Worm (Caenorhabditis elegans) whole organism, L2 larva: ENCODE results near the gene ggtb-1.

Experiments used
- C34F6.9 ChIP-seq: fragments of 150-350 bp; optimal IDR thresholded peaks from 2 replicates; lab custom pipeline; 2014; ENCODE audit warnings: missing biosample characterization, missing genetic modification characterization
- F13H6.1 ChIP-seq: sonication (generic microtip); optimal IDR thresholded peaks from 2 replicates; lab custom pipeline; 2016; ENCODE audit warnings: missing genetic modification characterization, missing compliant biosample characterization
- R02D3.7 ChIP-seq: fragments of 150-350 bp; optimal IDR thresholded peaks from 2 replicates; lab custom pipeline; 2014; ENCODE audit warnings: missing biosample characterization, missing genetic modification characterization
- ama-1 ChIP-seq: fragments of 150-350 bp; optimal IDR thresholded peaks from 2 replicates; lab custom pipeline; 2018; ENCODE audit warnings: inconsistent platforms
- blmp-1 ChIP-seq: sonication (generic microtip); optimal IDR thresholded peaks from 2 replicates; lab custom pipeline; 2017; ENCODE audit warnings: missing genetic modification characterization, mild to moderate bottlenecking, missing compliant biosample characterization, antibody characterized with exemption, moderate library complexity; ENCODE audit not compliant: insufficient read depth
- crh-2 ChIP-seq: sonication (generic microtip); optimal IDR thresholded peaks from 2 replicates; lab custom pipeline; 2017; ENCODE audit warnings: missing biosample characterization, missing genetic modification characterization
- dmd-4 ChIP-seq: sonication (generic microtip); optimal IDR thresholded peaks from 2 replicates; lab custom pipeline; 2017; ENCODE audit warnings: missing biosample characterization, missing genetic modification characterization
- egl-27 ChIP-seq: sonication (generic microtip); optimal IDR thresholded peaks from 3 replicates; lab custom pipeline; 2017; ENCODE audit warnings: missing biosample characterization, missing genetic modification reagents, missing genetic modification characterization
- elt-1 ChIP-seq: fragments of 150-350 bp; optimal IDR thresholded peaks from 2 replicates; lab custom pipeline; 2014; ENCODE audit warnings: missing biosample characterization, missing genetic modification characterization
- fos-1 ChIP-seq: fragments of 150-350 bp; optimal IDR thresholded peaks from 2 replicates; lab custom pipeline; 2014; ENCODE audit warnings: missing biosample characterization, missing genetic modification characterization
- gmeb-1 ChIP-seq: fragments of 150-350 bp; optimal IDR thresholded peaks from 2 replicates; lab custom pipeline; 2014; ENCODE audit warnings: missing biosample characterization, missing genetic modification characterization
- lin-13 ChIP-seq: fragments of 150-350 bp; optimal IDR thresholded peaks from 2 replicates; lab custom pipeline; 2014; ENCODE audit warnings: missing biosample characterization, missing genetic modification reagents, missing genetic modification characterization
- lsy-2 ChIP-seq, 2 experiments: fragments of 150-350 bp in 1 of 2; sonication (generic microtip) in 1 of 2; optimal IDR thresholded peaks; 2 replicates each; lab custom pipeline; 2014 to 2017; ENCODE audit warnings: missing biosample characterization in 2 of 2, missing genetic modification characterization in 2 of 2
- mab-5 ChIP-seq: fragments of 150-350 bp; optimal IDR thresholded peaks from 2 replicates; lab custom pipeline; 2014; ENCODE audit warnings: missing biosample characterization, missing genetic modification characterization
- mbf-1 ChIP-seq: sonication (generic microtip); optimal IDR thresholded peaks from 2 replicates; lab custom pipeline; 2017; ENCODE audit warnings: missing biosample characterization, missing genetic modification characterization
- nhr-10 ChIP-seq: sonication (generic microtip); optimal IDR thresholded peaks from 2 replicates; lab custom pipeline; 2017; ENCODE audit warnings: missing biosample characterization, missing genetic modification characterization
- nhr-11 ChIP-seq: fragments of 150-350 bp; optimal IDR thresholded peaks from 2 replicates; lab custom pipeline; 2014; ENCODE audit warnings: missing biosample characterization, missing genetic modification characterization
- nhr-12 ChIP-seq: fragments of 150-350 bp; optimal IDR thresholded peaks from 2 replicates; lab custom pipeline; 2014; ENCODE audit warnings: missing biosample characterization, missing genetic modification characterization
- nhr-129 ChIP-seq: fragments of 150-350 bp; optimal IDR thresholded peaks from 2 replicates; lab custom pipeline; 2014; ENCODE audit warnings: missing biosample characterization, missing genetic modification characterization
- nhr-21 ChIP-seq: fragments of 150-350 bp; optimal IDR thresholded peaks from 2 replicates; lab custom pipeline; 2014; ENCODE audit warnings: missing biosample characterization, missing genetic modification characterization
- nhr-237 ChIP-seq: fragments of 150-350 bp; optimal IDR thresholded peaks from 2 replicates; lab custom pipeline; 2014; ENCODE audit warnings: missing biosample characterization, missing genetic modification characterization
- nhr-25 ChIP-seq: fragments of 150-350 bp; sonication (generic microtip); optimal IDR thresholded peaks from 3 replicates; lab custom pipeline; 2014; ENCODE audit warnings: missing biosample characterization, missing genetic modification characterization
- nhr-6 ChIP-seq: fragments of 150-350 bp; optimal IDR thresholded peaks from 2 replicates; lab custom pipeline; 2014; ENCODE audit warnings: missing biosample characterization, missing genetic modification characterization
- nhr-77 ChIP-seq: fragments of 150-350 bp; optimal IDR thresholded peaks from 2 replicates; lab custom pipeline; 2014; ENCODE audit warnings: missing biosample characterization, missing genetic modification characterization
- sem-4 ChIP-seq: fragments of 150-350 bp; optimal IDR thresholded peaks from 2 replicates; lab custom pipeline; 2014; ENCODE audit warnings: missing biosample characterization, missing genetic modification reagents, missing genetic modification characterization
- skn-1 ChIP-seq: sonication (generic microtip); optimal IDR thresholded peaks from 2 replicates; lab custom pipeline; 2017; ENCODE audit warnings: missing biosample characterization, missing genetic modification characterization
- sma-3 ChIP-seq: sonication (generic microtip); optimal IDR thresholded peaks from 2 replicates; lab custom pipeline; 2016; ENCODE audit warnings: missing genetic modification reagents, missing genetic modification characterization, missing compliant biosample characterization
- sma-9 ChIP-seq, 2 experiments: fragments of 150-350 bp in 1 of 2; sonication (generic microtip) in 1 of 2; optimal IDR thresholded peaks; 2 replicates each; lab custom pipeline; 2014 to 2016; ENCODE audit warnings: missing genetic modification characterization in 2 of 2, mild to moderate bottlenecking in 1 of 2, missing biosample characterization in 1 of 2, missing compliant biosample characterization in 1 of 2, missing genetic modification reagents in 1 of 2, moderate library complexity in 1 of 2
- snpc-4 ChIP-seq: fragments of 150-350 bp; optimal IDR thresholded peaks from 2 replicates; lab custom pipeline; 2014; ENCODE audit warnings: missing biosample characterization, missing genetic modification characterization
- unc-39 ChIP-seq: fragments of 150-350 bp; optimal IDR thresholded peaks from 2 replicates; lab custom pipeline; 2014; ENCODE audit warnings: missing biosample characterization, missing genetic modification characterization
- unc-55 ChIP-seq: fragments of 150-350 bp; sonication (generic microtip); optimal IDR thresholded peaks from 3 replicates; lab custom pipeline; 2014; ENCODE audit warnings: missing biosample characterization, missing genetic modification reagents, missing genetic modification characterization
- ztf-1 ChIP-seq: fragments of 200-800 bp; sonication (Bioruptor generic); conservative IDR thresholded peaks from 2 replicates; pipeline ENCODE4 v1.3.6; 2022; ENCODE audit warnings: missing genetic modification characterization, missing compliant biosample characterization
- ztf-11 ChIP-seq: sonication (generic microtip); optimal IDR thresholded peaks from 2 replicates; lab custom pipeline; 2017; ENCODE audit warnings: missing biosample characterization, missing genetic modification characterization
- ztf-4 ChIP-seq: fragments of 150-350 bp; optimal IDR thresholded peaks from 2 replicates; lab custom pipeline; 2014; ENCODE audit warnings: missing biosample characterization, missing genetic modification characterization

Gene ggtb-1

DNA sequence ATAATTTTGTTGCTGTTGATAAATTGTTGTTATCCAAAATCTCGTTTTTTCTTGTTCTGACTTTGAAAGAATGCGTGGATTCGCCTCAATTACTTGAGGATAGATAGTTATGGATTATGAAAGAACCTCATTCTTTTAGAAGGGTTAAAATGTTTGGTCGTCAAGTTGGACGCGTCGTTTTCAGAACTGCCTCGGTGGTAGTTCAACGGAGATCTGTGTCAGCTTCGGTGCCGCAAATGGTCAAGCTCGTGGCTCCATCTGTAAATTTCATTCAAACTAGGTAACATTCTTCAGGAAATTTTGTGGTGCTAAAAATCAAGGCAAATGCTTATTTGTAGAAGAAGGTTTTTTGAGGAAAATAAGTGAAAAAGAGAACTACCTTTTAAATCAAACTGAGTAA, 47.0 kb downstream of the ggtb-1 start, which contains the start of gene ndab-2:
Gene ndab-2, plus strand, starts transcription at position 140 of the 400 bp plus-strand sequence.
- TF ChIP-seq ztf-1 (GFP tag; lab: Robert Waterston, UW) = no peak
- TF ChIP-seq mab-5 (tag; lab: Kevin White, UChicago) = no peak
- TF ChIP-seq R02D3.7 (tag; lab: Kevin White, UChicago) = no peak
- peak; percentile 12 for TF ChIP-seq ztf-4 (tag; lab: Kevin White, UChicago)
- TF ChIP-seq F13H6.1 (tag; lab: Kevin White, UChicago) = no peak
- TF ChIP-seq, all 48 proteins: peak for 1

DNA sequence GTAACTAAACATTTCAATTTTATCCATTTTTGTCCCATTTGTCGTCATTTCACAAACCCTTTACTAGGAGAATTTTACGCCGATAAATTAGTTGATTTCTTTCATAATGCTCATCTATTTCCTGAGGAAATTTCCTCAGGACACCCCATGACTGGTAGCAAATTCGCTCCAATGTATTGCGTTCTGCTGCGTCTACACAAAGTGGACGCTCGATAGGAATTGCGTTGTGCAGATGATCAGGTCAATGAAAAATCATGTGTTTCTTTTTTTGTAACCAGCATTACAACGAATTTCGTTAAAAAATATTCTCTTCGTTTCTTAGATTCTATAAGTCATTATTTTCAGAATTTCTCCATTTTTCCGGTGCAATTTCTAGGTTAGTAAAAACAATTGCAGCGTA, 48.3 kb downstream of the ggtb-1 start, which contains the start of gene epg-4:
Gene epg-4, plus strand, starts transcription at position 346 of the 400 bp plus-strand sequence.
- TF ChIP-seq crh-2 (tag; lab: Kevin White, UChicago) = peak; percentile 21
- peak; percentile 48 for TF ChIP-seq fos-1 (tag; lab: Kevin White, UChicago)
- no peak for TF ChIP-seq nhr-6 (tag; lab: Kevin White, UChicago)
- TF ChIP-seq C34F6.9 (tag; lab: Kevin White, UChicago) = peak; percentile 76
- no peak for TF ChIP-seq snpc-4 (tag; lab: Kevin White, UChicago)
- TF ChIP-seq nhr-129 (tag; lab: Kevin White, UChicago) = peak; percentile 78
- no peak for TF ChIP-seq elt-1 (tag; lab: Kevin White, UChicago)
- TF ChIP-seq unc-55 (GFP tag; lab: Kevin White, UChicago) = peak; percentile 57
- TF ChIP-seq lsy-2 (tag; optimal IDR thresholded peaks at IDR 0.05; lab: Kevin White, UChicago) = peak in 1 of 2 experiments; percentile 57
- no peak for TF ChIP-seq mbf-1
- no peak for TF ChIP-seq nhr-21 (tag; lab: Kevin White, UChicago)
- TF ChIP-seq lin-13 (GFP tag; lab: Kevin White, UChicago) = no peak

DNA sequence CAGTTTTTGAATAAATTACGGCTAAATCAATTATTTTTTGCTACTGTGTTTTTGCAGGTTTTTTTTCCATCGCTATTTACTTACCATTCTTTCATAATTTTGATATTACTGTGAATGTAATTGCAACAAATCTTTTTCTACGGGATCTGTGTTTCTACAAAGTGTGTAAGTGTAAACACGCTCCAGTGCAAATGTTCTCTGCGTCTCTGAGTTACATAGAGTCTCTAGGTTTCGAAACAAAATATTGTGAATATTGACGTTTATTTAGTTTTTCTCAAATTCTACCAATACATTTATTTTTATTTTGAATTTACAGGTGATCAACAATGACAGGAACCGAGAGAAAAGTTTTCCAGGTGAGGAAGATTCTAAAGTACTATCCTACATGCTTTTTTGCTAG, 50.5 kb downstream of the ggtb-1 start, which contains the start of gene yju-2:
Gene yju-2, plus strand, starts transcription at position 315 of the 400 bp plus-strand sequence.
- peak; percentile 36 for TF ChIP-seq lin-13 (GFP tag; lab: Kevin White, UChicago)
- peak; percentile 35 for TF ChIP-seq F13H6.1 (tag; lab: Kevin White, UChicago)
- TF ChIP-seq sma-9 (GFP tag; optimal IDR thresholded peaks at IDR 0.05; lab: Kevin White, UChicago) = peak; percentile 49
- TF ChIP-seq sma-9 (tag; optimal IDR thresholded peaks at IDR 0.05; lab: Kevin White, UChicago) = no peak
- peak; percentile 15 for TF ChIP-seq ama-1 (lab: Kevin White, UChicago)
- peak; percentile 59 for TF ChIP-seq gmeb-1
- peak; percentile 92 for TF ChIP-seq C34F6.9 (tag; lab: Kevin White, UChicago)
- peak; percentile 15 for TF ChIP-seq skn-1 (tag; lab: Kevin White, UChicago)
- TF ChIP-seq unc-55 (GFP tag; lab: Kevin White, UChicago) = peak; percentile 87
- TF ChIP-seq lsy-2 (tag; optimal IDR thresholded peaks at IDR 0.05; lab: Kevin White, UChicago) = peak; percentile 29 to 82
- TF ChIP-seq nhr-21 (tag; lab: Kevin White, UChicago) = peak; percentile 32
- TF ChIP-seq nhr-10 = no peak
- no peak for TF ChIP-seq egl-27 (tag; lab: Kevin White, UChicago)
- TF ChIP-seq sem-4 (tag; lab: Kevin White, UChicago) = peak; percentile 47
- peak; percentile 34 for TF ChIP-seq sma-3
- TF ChIP-seq nhr-11 (tag; lab: Kevin White, UChicago) = no peak
- no peak for TF ChIP-seq nhr-12 (tag; lab: Kevin White, UChicago)
- peak; percentile 82 for TF ChIP-seq nhr-129 (tag; lab: Kevin White, UChicago)
- peak; percentile 32 for TF ChIP-seq fos-1 (tag; lab: Kevin White, UChicago)
- no peak for TF ChIP-seq dmd-4 (tag; lab: Kevin White, UChicago)
- TF ChIP-seq nhr-25 (tag; lab: Kevin White, UChicago) = peak; percentile 54
- peak; percentile 36 for TF ChIP-seq ztf-4 (tag; lab: Kevin White, UChicago)
- no peak for TF ChIP-seq blmp-1
- peak; percentile 67 for TF ChIP-seq crh-2 (tag; lab: Kevin White, UChicago)
- TF ChIP-seq, all 48 proteins: peak for 17

DNA sequence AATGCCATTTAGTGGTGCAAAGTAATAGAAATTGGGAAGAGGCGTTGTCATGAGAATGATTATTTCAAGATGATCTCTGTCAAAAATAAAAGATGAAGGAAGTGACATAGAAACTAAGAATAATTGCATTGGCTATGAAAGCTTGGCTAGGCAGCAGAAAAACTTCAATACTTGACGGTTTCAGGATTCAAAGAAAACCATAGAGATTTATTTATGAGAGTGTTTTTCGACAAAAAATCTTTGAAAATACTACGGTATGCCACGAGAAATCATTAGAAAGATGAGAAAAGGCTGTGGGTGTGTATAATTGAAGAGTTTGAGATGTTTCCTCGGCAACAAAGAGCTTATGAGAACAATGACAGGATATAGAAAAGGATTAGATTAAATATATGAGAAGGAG, 51.9 kb downstream of the ggtb-1 start, which contains the start of gene F37C12.14:
Gene F37C12.14, minus strand, starts transcription at position 101 of the 400 bp plus-strand sequence.
- no peak for TF ChIP-seq ztf-11 (tag; lab: Kevin White, UChicago)
- TF ChIP-seq sma-9 (GFP tag; optimal IDR thresholded peaks at IDR 0.05; lab: Kevin White, UChicago) = no peak
- no peak for TF ChIP-seq sma-9 (tag; optimal IDR thresholded peaks at IDR 0.05; lab: Kevin White, UChicago)
- TF ChIP-seq dmd-4 (tag; lab: Kevin White, UChicago) = no peak
- no peak for TF ChIP-seq unc-39 (tag; lab: Kevin White, UChicago)
- TF ChIP-seq nhr-77 (tag; lab: Kevin White, UChicago) = no peak
- no peak for TF ChIP-seq lsy-2 (tag; optimal IDR thresholded peaks at IDR 0.05; lab: Kevin White, UChicago)
- no peak for TF ChIP-seq nhr-237 (tag; lab: Kevin White, UChicago)
- TF ChIP-seq gmeb-1 = no peak
- no peak for TF ChIP-seq mab-5 (tag; lab: Kevin White, UChicago)
- TF ChIP-seq sma-3 = no peak
- no peak for TF ChIP-seq ama-1 (lab: Kevin White, UChicago)
- TF ChIP-seq C34F6.9 (tag; lab: Kevin White, UChicago) = no peak
- TF ChIP-seq unc-55 (GFP tag; lab: Kevin White, UChicago) = no peak
- no peak for TF ChIP-seq snpc-4 (tag; lab: Kevin White, UChicago)
